Fruit fly (Drosophila melanogaster): ENCODE measurements around the gene CG13048.

- TF ChIP-seq CG4496 (GFP tag; IDR thresholded peaks at IDR 0.05) (peak; percentile 13; the same call in 1 of the 3 replicates), CG32121 (GFP tag; IDR thresholded peaks at IDR 0.05) (no peak), CG14655 (GFP tag; optimal IDR thresholded peaks at IDR 0.05) (no peak), CG15710 (tag; optimal IDR thresholded peaks at IDR 0.05) (no peak), CG8301 (tag; optimal IDR thresholded peaks at IDR 0.05) (no peak), Ets98B (GFP tag; IDR thresholded peaks at IDR 0.05) (peak; percentile 48), CG8159 (tag; optimal IDR thresholded peaks at IDR 0.05) (no peak), CG17806 (tag; optimal IDR thresholded peaks at IDR 0.05) (no peak), fd96Ca (GFP tag; IDR thresholded peaks at IDR 0.05) (peak; percentile 19; the same call in 1 of the 3 replicates), Pif1A (GFP tag; optimal IDR thresholded peaks at IDR 0.05) (no peak), gl (tag; optimal IDR thresholded peaks at IDR 0.05) (no peak), CG12605 (GFP tag; IDR thresholded peaks at IDR 0.05) (no peak), rn (GFP tag; IDR thresholded peaks at IDR 0.05) (no peak), EcR (GFP tag; optimal IDR thresholded peaks at IDR 0.05) (no peak)
Measured at dm6 chr3L:16291678-16292077, 8.0 kb upstream of the CG13048 start.
